Fruit fly (Drosophila melanogaster) whole organism, wandering third instar larva: ENCODE measurements around the gene CG17249.

Experiments used
- Abd-B ChIP-seq: fragments of >200 bp; optimal IDR thresholded peaks from 2 replicates; lab custom pipeline; 2017; ENCODE audit warnings: missing biosample characterization, missing genetic modification characterization
- CG32264 ChIP-seq: fragments of 200-800 bp; sonication (Bioruptor generic); optimal IDR thresholded peaks from 2 replicates; lab custom pipeline; 2016; ENCODE audit warnings: missing biosample characterization, missing genetic modification characterization
- CG9705 ChIP-seq: fragments of 200-800 bp; sonication (Bioruptor generic); optimal IDR thresholded peaks from 2 replicates; lab custom pipeline; 2018; ENCODE audit warnings: missing biosample characterization, mild to moderate bottlenecking, missing genetic modification characterization
- CrebA ChIP-seq: fragments of 200-800 bp; sonication (Bioruptor generic); optimal IDR thresholded peaks from 2 replicates; lab custom pipeline; 2016; ENCODE audit warnings: missing biosample characterization, mild to moderate bottlenecking, missing genetic modification characterization, borderline replicate concordance
- Dfd ChIP-seq: fragments of >200 bp; optimal IDR thresholded peaks from 2 replicates; lab custom pipeline; 2017; ENCODE audit warnings: missing biosample characterization, missing genetic modification characterization
- Dif ChIP-seq: fragments of 200-275, 200-300 bp; sonication (Bioruptor generic); optimal IDR thresholded peaks from 2 replicates; lab custom pipeline; 2018; ENCODE audit warnings: missing biosample characterization, missing genetic modification characterization; ENCODE audit not compliant: partially characterized antibody
- GATAd ChIP-seq: sonication (Bioruptor generic); optimal IDR thresholded peaks from 2 replicates; lab custom pipeline; 2016; ENCODE audit warnings: missing biosample characterization, missing genetic modification characterization
- HLH106 ChIP-seq: fragments of 200-800 bp; optimal IDR thresholded peaks from 3 replicates; lab custom pipeline; 2019; ENCODE audit warnings: missing biosample characterization, mild to moderate bottlenecking, missing genetic modification characterization, moderate library complexity
- Hnf4 ChIP-seq: fragments of 200-800 bp; sonication (Bioruptor generic); optimal IDR thresholded peaks from 2 replicates; lab custom pipeline; 2016; ENCODE audit warnings: missing biosample characterization, mild to moderate bottlenecking, missing genetic modification characterization
- Hr78 ChIP-seq: fragments of >200 bp; optimal IDR thresholded peaks from 2 replicates; lab custom pipeline; 2017; ENCODE audit warnings: missing biosample characterization, missing genetic modification characterization
- Hr83 ChIP-seq: fragments of 200-300 bp; sonication (Bioruptor generic); optimal IDR thresholded peaks from 2 replicates; lab custom pipeline; 2016; ENCODE audit warnings: missing biosample characterization, mild to moderate bottlenecking, missing genetic modification characterization, moderate library complexity; ENCODE audit not compliant: poor library complexity, severe bottlenecking
- Jra ChIP-seq: sonication (Bioruptor generic); optimal IDR thresholded peaks from 2 replicates; lab custom pipeline; 2016; ENCODE audit warnings: missing biosample characterization, missing genetic modification characterization
- Mio ChIP-seq: sonication (Bioruptor generic); optimal IDR thresholded peaks from 2 replicates; lab custom pipeline; 2016; ENCODE audit warnings: missing biosample characterization, missing genetic modification characterization
- Myc ChIP-seq: fragments of >200 bp; optimal IDR thresholded peaks from 2 replicates; lab custom pipeline; 2017
- N ChIP-seq: fragments of >200 bp; optimal IDR thresholded peaks from 2 replicates; lab custom pipeline; 2018; ENCODE audit warnings: missing biosample characterization, missing external identifiers, missing genetic modification characterization
- OdsH ChIP-seq: fragments of 200-800 bp; sonication (Bioruptor generic); optimal IDR thresholded peaks from 2 replicates; lab custom pipeline; 2016; ENCODE audit warnings: missing biosample characterization, mild to moderate bottlenecking, missing genetic modification characterization
- Rel ChIP-seq, 2 experiments: fragments of 200-800 bp; sonication (Bioruptor generic) in 1 of 2; optimal IDR thresholded peaks; 2 replicates in 1 of 2; 3 replicates in 1 of 2; lab custom pipeline; 2016 to 2019; ENCODE audit warnings: mild to moderate bottlenecking in 2 of 2, missing biosample characterization in 2 of 2, missing genetic modification characterization in 2 of 2, moderate library complexity in 1 of 2
- Sp1 ChIP-seq: fragments of 200-800 bp; sonication (Bioruptor generic); optimal IDR thresholded peaks from 3 replicates; lab custom pipeline; 2019; ENCODE audit warnings: missing biosample characterization, mild to moderate bottlenecking, missing genetic modification characterization, moderate library complexity
- Vsx2 ChIP-seq: fragments of 200-300, 225-300 bp; sonication (Bioruptor generic); optimal IDR thresholded peaks from 2 replicates; lab custom pipeline; 2018; ENCODE audit warnings: missing biosample characterization, missing genetic modification characterization; ENCODE audit not compliant: partially characterized antibody
- br ChIP-seq: fragments of 200-800 bp; sonication (Bioruptor generic); optimal IDR thresholded peaks from 2 replicates; lab custom pipeline; 2016; ENCODE audit warnings: missing biosample characterization, missing genetic modification characterization
- brk ChIP-seq: fragments of 200-800 bp; sonication (Bioruptor generic); optimal IDR thresholded peaks from 2 replicates; lab custom pipeline; 2016; ENCODE audit warnings: missing biosample characterization, mild to moderate bottlenecking, missing genetic modification characterization
- dl ChIP-seq, 2 experiments: fragments of 175-275, 200-275 bp in 1 of 2; fragments of 200-275 bp in 1 of 2; sonication (Bioruptor generic); optimal IDR thresholded peaks; lab custom pipeline; 2018; ENCODE audit warnings: mild to moderate bottlenecking in 2 of 2, missing biosample characterization in 2 of 2, missing genetic modification characterization in 2 of 2, moderate library complexity in 2 of 2; ENCODE audit not compliant: partially characterized antibody in 2 of 2, insufficient read depth in 1 of 2
- dmrt93B ChIP-seq: fragments of 200-800 bp; sonication (Bioruptor generic); optimal IDR thresholded peaks from 2 replicates; lab custom pipeline; 2018; ENCODE audit warnings: missing biosample characterization, mild to moderate bottlenecking, missing genetic modification characterization
- dsf ChIP-seq: sonication (Bioruptor generic); optimal IDR thresholded peaks from 2 replicates; lab custom pipeline; 2016; ENCODE audit warnings: missing biosample characterization, missing genetic modification characterization, borderline replicate concordance
- ey ChIP-seq: fragments of 200-800 bp; sonication (Bioruptor generic); optimal IDR thresholded peaks from 2 replicates; lab custom pipeline; 2016; ENCODE audit warnings: missing biosample characterization, missing genetic modification characterization
- foxo ChIP-seq, 2 experiments: fragments of 200-800 bp; sonication (Bioruptor generic); optimal IDR thresholded peaks; 2 replicates in 1 of 2; 3 replicates in 1 of 2; lab custom pipeline; 2016 to 2017; ENCODE audit warnings: missing biosample characterization in 2 of 2, missing genetic modification characterization in 2 of 2
- fru ChIP-seq: fragments of 200-800 bp; sonication (Bioruptor generic); optimal IDR thresholded peaks from 3 replicates; lab custom pipeline; 2016; ENCODE audit warnings: missing biosample characterization, mild to moderate bottlenecking, missing genetic modification characterization
- h ChIP-seq: fragments of 200-800 bp; sonication (Bioruptor generic); optimal IDR thresholded peaks from 3 replicates; lab custom pipeline; 2016; ENCODE audit warnings: missing biosample characterization, mild to moderate bottlenecking, missing genetic modification characterization
- jim ChIP-seq: fragments of 175-275, 200-325 bp; sonication (Bioruptor generic); optimal IDR thresholded peaks from 2 replicates; lab custom pipeline; 2016; ENCODE audit warnings: missing biosample characterization, mild to moderate bottlenecking, missing genetic modification characterization
- lola ChIP-seq: fragments of >200 bp; optimal IDR thresholded peaks from 2 replicates; lab custom pipeline; 2017; ENCODE audit warnings: missing biosample characterization, missing genetic modification characterization
- pan ChIP-seq: fragments of >200 bp; optimal IDR thresholded peaks from 2 replicates; lab custom pipeline; 2017
- psq ChIP-seq: fragments of 200-800 bp; sonication (Bioruptor generic); optimal IDR thresholded peaks from 3 replicates; lab custom pipeline; 2017; ENCODE audit warnings: missing biosample characterization, mild to moderate bottlenecking, missing genetic modification characterization, moderate library complexity
- rgr ChIP-seq: fragments of 200-800 bp; sonication (Bioruptor generic); optimal IDR thresholded peaks from 3 replicates; lab custom pipeline; 2016; ENCODE audit warnings: missing biosample characterization, mild to moderate bottlenecking, missing genetic modification characterization
- sage ChIP-seq: fragments of 200-800 bp; sonication (Bioruptor generic); optimal IDR thresholded peaks from 2 replicates; lab custom pipeline; 2016; ENCODE audit warnings: missing biosample characterization, mild to moderate bottlenecking, missing genetic modification characterization
- sv ChIP-seq: fragments of 200-800 bp; sonication (Bioruptor generic); optimal IDR thresholded peaks from 3 replicates; lab custom pipeline; 2016; ENCODE audit warnings: missing biosample characterization, missing genetic modification characterization
- tai ChIP-seq: sonication (Bioruptor generic); optimal IDR thresholded peaks from 2 replicates; lab custom pipeline; 2016; ENCODE audit warnings: missing biosample characterization, missing genetic modification characterization
- usp ChIP-seq: fragments of >200 bp; optimal IDR thresholded peaks from 2 replicates; lab custom pipeline; 2017; ENCODE audit warnings: missing biosample characterization, missing genetic modification characterization
- woc ChIP-seq: sonication (Bioruptor generic); optimal IDR thresholded peaks from 2 replicates; lab custom pipeline; 2016; ENCODE audit warnings: missing biosample characterization, mild to moderate bottlenecking, missing genetic modification characterization

Gene CG17249

dm6 chr3L:1692122-1692786 is 45.0 kb upstream of the CG17249 start:
- TF ChIP-seq pan (no peak), dmrt93B (GFP tag; lab: Kevin White, UChicago) (peak; percentile 84), HLH106 (peak; percentile 85), sv (GFP tag; lab: Kevin White, UChicago) (no peak), Vsx2 (GFP tag; lab: Kevin White, UChicago) (no peak), OdsH (GFP tag; lab: Kevin White, UChicago) (peak; percentile 91), Hr83 (GFP tag; lab: Kevin White, UChicago) (no peak), CG32264 (GFP tag; lab: Kevin White, UChicago) (peak; percentile 79), dl (GFP tag; optimal IDR thresholded peaks at IDR 0.05; lab: Kevin White, UChicago; ENCODE audit: insufficient read depth in 1 of 2, partially characterized antibody in 2 of 2) (no peak), Rel (GFP tag; optimal IDR thresholded peaks at IDR 0.05; lab: Kevin White, UChicago) (peak; percentile 24), Rel (tag; optimal IDR thresholded peaks at IDR 0.05; lab: Kevin White, UChicago) (peak; percentile 22), GATAd (GFP tag; lab: Kevin White, UChicago) (no peak), Sp1 (peak; percentile 88), h (peak; percentile 84), foxo (GFP tag; optimal IDR thresholded peaks at IDR 0.05; lab: Kevin White, UChicago) (peak; percentile 23 to 91), sage (GFP tag; lab: Kevin White, UChicago) (peak; percentile 51), br (GFP tag; lab: Kevin White, UChicago) (peak; percentile 93), dsf (GFP tag; lab: Kevin White, UChicago) (peak; percentile 38), Hr78 (GFP tag; lab: Kevin White, UChicago) (no peak), lola (GFP tag; lab: Kevin White, UChicago) (no peak), usp (GFP tag; lab: Kevin White, UChicago) (no peak), jim (no peak), ey (GFP tag; lab: Kevin White, UChicago) (peak; percentile 90), Jra (GFP tag; lab: Kevin White, UChicago) (peak; percentile 55), tai (GFP tag; lab: Kevin White, UChicago) (no peak), Abd-B (GFP tag; lab: Kevin White, UChicago) (no peak), Mio (GFP tag; lab: Kevin White, UChicago) (no peak), fru (GFP tag; lab: Kevin White, UChicago) (peak; percentile 94), Hnf4 (GFP tag; lab: Kevin White, UChicago) (peak; percentile 78), woc (GFP tag; lab: Kevin White, UChicago) (peak; percentile 86), CG9705 (GFP tag; lab: Kevin White, UChicago) (peak; percentile 68), Dfd (GFP tag; lab: Kevin White, UChicago) (no peak), Dif (no peak), Myc (no peak), psq (peak; percentile 95), N (GFP tag; lab: Kevin White, UChicago) (no peak), brk (peak; percentile 66), rgr (GFP tag; lab: Kevin White, UChicago) (peak; percentile 91), CrebA (peak; percentile 33)

- TF ChIP-seq woc (GFP tag; lab: Kevin White, UChicago): peak; percentile 15
- no peak for TF ChIP-seq Vsx2 (GFP tag; lab: Kevin White, UChicago)
- TF ChIP-seq CG9705 (GFP tag; lab: Kevin White, UChicago): no peak
- no peak for TF ChIP-seq CrebA
- TF ChIP-seq dmrt93B (GFP tag; lab: Kevin White, UChicago): peak; percentile 34
- peak; percentile 14 for TF ChIP-seq jim
- peak; percentile 48 for TF ChIP-seq br (GFP tag; lab: Kevin White, UChicago)
- no peak for TF ChIP-seq dl (GFP tag; optimal IDR thresholded peaks at IDR 0.05; lab: Kevin White, UChicago; ENCODE audit: insufficient read depth in 1 of 2, partially characterized antibody in 2 of 2)
- no peak for TF ChIP-seq CG32264 (GFP tag; lab: Kevin White, UChicago)
- TF ChIP-seq Rel (GFP tag; optimal IDR thresholded peaks at IDR 0.05; lab: Kevin White, UChicago): no peak
- no peak for TF ChIP-seq Rel (tag; optimal IDR thresholded peaks at IDR 0.05; lab: Kevin White, UChicago)
- TF ChIP-seq Hr78 (GFP tag; lab: Kevin White, UChicago): no peak
- TF ChIP-seq GATAd (GFP tag; lab: Kevin White, UChicago): no peak
- no peak for TF ChIP-seq N (GFP tag; lab: Kevin White, UChicago)
- TF ChIP-seq fru (GFP tag; lab: Kevin White, UChicago): peak; percentile 51
- no peak for TF ChIP-seq Dif
- TF ChIP-seq pan: no peak
- peak; percentile 71 for TF ChIP-seq h
- peak in 1 of 2 experiments; percentile 63 for TF ChIP-seq foxo (GFP tag; optimal IDR thresholded peaks at IDR 0.05; lab: Kevin White, UChicago)
- no peak for TF ChIP-seq sv (GFP tag; lab: Kevin White, UChicago)
- TF ChIP-seq Hnf4 (GFP tag; lab: Kevin White, UChicago): peak; percentile 19
- peak; percentile 45 for TF ChIP-seq ey (GFP tag; lab: Kevin White, UChicago)
- TF ChIP-seq Jra (GFP tag; lab: Kevin White, UChicago): no peak
- no peak for TF ChIP-seq dsf (GFP tag; lab: Kevin White, UChicago)
- TF ChIP-seq brk: no peak
- no peak for TF ChIP-seq psq
- TF ChIP-seq Myc: no peak
- TF ChIP-seq lola (GFP tag; lab: Kevin White, UChicago): no peak
- no peak for TF ChIP-seq tai (GFP tag; lab: Kevin White, UChicago)
- peak; percentile 92 for TF ChIP-seq Hr83 (GFP tag; lab: Kevin White, UChicago)
- no peak for TF ChIP-seq sage (GFP tag; lab: Kevin White, UChicago)
- TF ChIP-seq OdsH (GFP tag; lab: Kevin White, UChicago): peak; percentile 8
- peak; percentile 46 for TF ChIP-seq rgr (GFP tag; lab: Kevin White, UChicago)
- TF ChIP-seq Mio (GFP tag; lab: Kevin White, UChicago): no peak
- TF ChIP-seq HLH106: peak; percentile 45
- no peak for TF ChIP-seq Abd-B (GFP tag; lab: Kevin White, UChicago)
- TF ChIP-seq usp (GFP tag; lab: Kevin White, UChicago): no peak
- TF ChIP-seq Sp1: peak; percentile 20
- no peak for TF ChIP-seq Dfd (GFP tag; lab: Kevin White, UChicago)
These were observed 43.6 kb upstream of the CG17249 start for dm6 chr3L:1690727-1691413.
